Worm (Caenorhabditis elegans) whole organism, mixed stage, embryonic: ENCODE results near the gene T05A1.5.

Experiments
- M03D4.4 ChIP-seq: sonication (generic microtip); optimal IDR thresholded peaks from 2 replicates; lab custom pipeline; 2017; ENCODE audit warnings: mild to moderate bottlenecking, missing genetic modification characterization, missing compliant biosample characterization
- bed-3 ChIP-seq: fragments of 200-800 bp; sonication (Bioruptor generic); optimal IDR thresholded peaks from 3 replicates; lab custom pipeline; 2018; ENCODE audit warnings: mild to moderate bottlenecking, missing genetic modification characterization, moderate library complexity, missing compliant biosample characterization
- blmp-1 ChIP-seq: fragments of 150-350 bp; optimal IDR thresholded peaks from 2 replicates; lab custom pipeline; 2014; ENCODE audit warnings: missing biosample characterization, missing genetic modification characterization
- ceh-39 ChIP-seq: fragments of 150-350 bp; optimal IDR thresholded peaks from 2 replicates; lab custom pipeline; 2014; ENCODE audit warnings: missing biosample characterization, missing genetic modification characterization
- ceh-43 ChIP-seq: fragments of 200-800 bp; sonication (Bioruptor generic); optimal IDR thresholded peaks from 2 replicates; lab custom pipeline; 2018; ENCODE audit warnings: mild to moderate bottlenecking, missing genetic modification characterization, moderate library complexity, missing compliant biosample characterization
- ceh-83 ChIP-seq: fragments of 200-800 bp; sonication (Bioruptor generic); optimal IDR thresholded peaks from 2 replicates; lab custom pipeline; 2018; ENCODE audit warnings: mild to moderate bottlenecking, missing genetic modification characterization, missing compliant biosample characterization
- ces-1 ChIP-seq: fragments of 150-350 bp; optimal IDR thresholded peaks from 2 replicates; lab custom pipeline; 2014; ENCODE audit warnings: missing biosample characterization, missing genetic modification reagents, missing genetic modification characterization
- cnd-1 ChIP-seq: fragments of 200-800 bp; sonication (Bioruptor generic); optimal IDR thresholded peaks from 2 replicates; lab custom pipeline; 2018; ENCODE audit warnings: mild to moderate bottlenecking, missing genetic modification characterization, missing compliant biosample characterization
- drap-1 ChIP-seq: fragments of 200-800 bp; sonication (Bioruptor generic); optimal IDR thresholded peaks from 3 replicates; lab custom pipeline; 2018; ENCODE audit warnings: mild to moderate bottlenecking, missing genetic modification characterization, missing compliant biosample characterization
- elt-1 ChIP-seq: sonication (generic microtip); optimal IDR thresholded peaks from 2 replicates; lab custom pipeline; 2017; ENCODE audit warnings: missing genetic modification characterization, mild to moderate bottlenecking, missing compliant biosample characterization, antibody characterized with exemption, moderate library complexity, borderline replicate concordance; ENCODE audit not compliant: insufficient read depth
- elt-3 ChIP-seq: fragments of 150-350 bp; optimal IDR thresholded peaks from 2 replicates; lab custom pipeline; 2014; ENCODE audit warnings: missing biosample characterization, missing genetic modification characterization
- flh-1 ChIP-seq: fragments of 200-800 bp; sonication (Bioruptor generic); optimal IDR thresholded peaks from 2 replicates; lab custom pipeline; 2018; ENCODE audit warnings: mild to moderate bottlenecking, missing genetic modification characterization, moderate library complexity, missing compliant biosample characterization
- ham-2 ChIP-seq: fragments of 200-800 bp; sonication (Bioruptor generic); optimal IDR thresholded peaks from 2 replicates; lab custom pipeline; 2018; ENCODE audit warnings: mild to moderate bottlenecking, missing genetic modification characterization, missing compliant biosample characterization
- hlh-1 ChIP-seq: fragments of 150-350 bp; optimal IDR thresholded peaks from 2 replicates; lab custom pipeline; 2014; ENCODE audit warnings: missing biosample characterization, missing genetic modification reagents, missing genetic modification characterization
- lin-13 ChIP-seq: fragments of 150-350 bp; optimal IDR thresholded peaks from 2 replicates; lab custom pipeline; 2014; ENCODE audit warnings: missing biosample characterization, missing genetic modification characterization
- lin-32 ChIP-seq: fragments of 200-800 bp; sonication (Bioruptor generic); optimal IDR thresholded peaks from 2 replicates; lab custom pipeline; 2018; ENCODE audit warnings: mild to moderate bottlenecking, missing genetic modification characterization, missing compliant biosample characterization
- lsy-2 ChIP-seq: fragments of 150-350 bp; optimal IDR thresholded peaks from 2 replicates; lab custom pipeline; 2014; ENCODE audit warnings: missing biosample characterization, missing genetic modification characterization
- mab-5 ChIP-seq: fragments of 150-350 bp; optimal IDR thresholded peaks from 2 replicates; lab custom pipeline; 2014; ENCODE audit warnings: missing biosample characterization, missing genetic modification characterization
- mep-1 ChIP-seq: fragments of 150-350 bp; optimal IDR thresholded peaks from 2 replicates; lab custom pipeline; 2017; ENCODE audit warnings: missing biosample characterization, missing genetic modification reagents, missing genetic modification characterization, inconsistent platforms
- mls-2 ChIP-seq: sonication (generic microtip); optimal IDR thresholded peaks from 2 replicates; lab custom pipeline; 2016; ENCODE audit warnings: mild to moderate bottlenecking, missing genetic modification characterization, moderate library complexity, missing compliant biosample characterization
- nhr-12 ChIP-seq: fragments of 150-350 bp; optimal IDR thresholded peaks from 2 replicates; lab custom pipeline; 2014; ENCODE audit warnings: missing biosample characterization, missing genetic modification characterization
- nhr-2 ChIP-seq: fragments of 150-350 bp; optimal IDR thresholded peaks from 2 replicates; lab custom pipeline; 2014; ENCODE audit warnings: missing biosample characterization, missing genetic modification characterization
- nhr-237 ChIP-seq: fragments of 150-350 bp; optimal IDR thresholded peaks from 2 replicates; lab custom pipeline; 2014; ENCODE audit warnings: missing biosample characterization, missing genetic modification characterization
- nhr-28 ChIP-seq: fragments of 150-350 bp; optimal IDR thresholded peaks from 2 replicates; lab custom pipeline; 2014; ENCODE audit warnings: missing biosample characterization, missing genetic modification characterization
- nhr-76 ChIP-seq: sonication (generic microtip); optimal IDR thresholded peaks from 2 replicates; lab custom pipeline; 2017; ENCODE audit warnings: missing biosample characterization, missing genetic modification characterization
- pha-4 ChIP-seq: fragments of 150-350 bp; optimal IDR thresholded peaks from 2 replicates; lab custom pipeline; 2018; ENCODE audit warnings: missing biosample characterization, missing genetic modification reagents, missing genetic modification characterization
- sem-2 ChIP-seq: fragments of 200-800 bp; sonication (Bioruptor generic); optimal IDR thresholded peaks from 2 replicates; lab custom pipeline; 2018; ENCODE audit warnings: mild to moderate bottlenecking, missing genetic modification characterization, missing compliant biosample characterization
- sptf-1 ChIP-seq: sonication (generic microtip); optimal IDR thresholded peaks from 2 replicates; lab custom pipeline; 2017; ENCODE audit warnings: mild to moderate bottlenecking, missing genetic modification characterization, moderate library complexity, missing compliant biosample characterization
- unc-120 ChIP-seq: sonication (generic microtip); optimal IDR thresholded peaks from 2 replicates; lab custom pipeline; 2017; ENCODE audit warnings: missing genetic modification characterization, missing compliant biosample characterization; ENCODE audit not compliant: poor library complexity, severe bottlenecking
- unc-39 ChIP-seq: fragments of 150-350 bp; optimal IDR thresholded peaks from 2 replicates; lab custom pipeline; 2014; ENCODE audit warnings: missing biosample characterization, missing genetic modification characterization
- unc-62 ChIP-seq: fragments of 150-350 bp; optimal IDR thresholded peaks from 2 replicates; lab custom pipeline; 2014; ENCODE audit warnings: missing biosample characterization, missing genetic modification reagents, missing genetic modification characterization
- zip-8 ChIP-seq: fragments of 150-350 bp; optimal IDR thresholded peaks from 2 replicates; lab custom pipeline; 2014; ENCODE audit warnings: missing biosample characterization, missing genetic modification characterization
- ztf-11 ChIP-seq: fragments of 150-350 bp; optimal IDR thresholded peaks from 2 replicates; lab custom pipeline; 2014; ENCODE audit warnings: missing biosample characterization, missing genetic modification characterization

Gene T05A1.5

ce11 chrIV:9525682-9526416 is 20.2 kb upstream of the T05A1.5 start, which contains the start of gene elo-1:
TSS of gene elo-1 (plus strand) at chrIV:9526366.
- TF ChIP-seq ceh-39 (tag; lab: Kevin White, UChicago): no peak
- TF ChIP-seq hlh-1: peak; percentile 10
- TF ChIP-seq, all 35 proteins: peak for 1

- TF ChIP-seq elt-1 (tag; lab: Kevin White, UChicago): no peak
- no peak for TF ChIP-seq sptf-1 (tag; lab: Kevin White, UChicago)
- no peak for TF ChIP-seq cnd-1 (tag; lab: Kevin White, UChicago)
- TF ChIP-seq mls-2: no peak
- no peak for TF ChIP-seq nhr-76 (tag; lab: Kevin White, UChicago)
- TF ChIP-seq unc-39 (tag; lab: Kevin White, UChicago): no peak
- no peak for TF ChIP-seq drap-1 (GFP tag; lab: Kevin White, UChicago)
- no peak for TF ChIP-seq lin-32 (GFP tag; lab: Kevin White, UChicago)
- TF ChIP-seq ztf-11 (tag; lab: Kevin White, UChicago): no peak
- TF ChIP-seq pha-4: no peak
- no peak for TF ChIP-seq ces-1 (GFP tag; lab: Kevin White, UChicago)
- no peak for TF ChIP-seq ceh-39 (tag; lab: Kevin White, UChicago)
- no peak for TF ChIP-seq ham-2
- TF ChIP-seq flh-1: no peak
Observed at ce11 chrIV:9527002-9527401, 19.1 kb upstream of the T05A1.5 start.

DNA sequence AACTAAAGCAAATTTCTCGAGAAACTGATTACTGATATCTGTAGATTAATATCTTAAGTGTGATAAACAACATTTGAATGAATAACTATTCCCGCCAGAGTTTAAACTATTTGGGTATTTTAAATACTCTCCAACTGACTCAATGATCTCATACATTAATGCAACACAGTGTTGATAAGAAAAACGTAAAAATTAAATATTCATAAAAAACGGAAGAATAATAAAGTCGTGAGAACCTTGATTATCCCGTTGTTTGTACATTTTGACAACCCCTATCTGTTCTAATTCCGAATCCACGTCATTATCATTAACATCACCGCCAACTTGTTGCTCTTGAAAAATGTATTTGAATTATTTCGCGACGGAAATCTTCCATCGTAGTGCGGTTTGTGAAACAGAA is 16.4 kb upstream of the T05A1.5 start, which contains the start of gene elo-7:
TSS of gene elo-7 (plus strand) at position 301 of the 400 bp plus-strand sequence.
- no peak for TF ChIP-seq mab-5 (tag; lab: Kevin White, UChicago)
- no peak for TF ChIP-seq nhr-2 (tag; lab: Kevin White, UChicago)
- no peak for TF ChIP-seq nhr-76 (tag; lab: Kevin White, UChicago)

ce11 chrIV:9530768-9531167 is 15.3 kb upstream of the T05A1.5 start:
- TF ChIP-seq sptf-1 (tag; lab: Kevin White, UChicago) (no peak), M03D4.4 (no peak), nhr-28 (tag; lab: Kevin White, UChicago) (no peak), mep-1 (tag; lab: Kevin White, UChicago) (no peak), pha-4 (no peak), lin-13 (tag; lab: Kevin White, UChicago) (no peak), mls-2 (no peak), unc-62 (GFP tag; lab: Kevin White, UChicago) (no peak), flh-1 (no peak), ces-1 (GFP tag; lab: Kevin White, UChicago) (no peak), elt-3 (tag; lab: Kevin White, UChicago) (no peak)
- TF ChIP-seq, all 35 proteins: peak for 0

DNA sequence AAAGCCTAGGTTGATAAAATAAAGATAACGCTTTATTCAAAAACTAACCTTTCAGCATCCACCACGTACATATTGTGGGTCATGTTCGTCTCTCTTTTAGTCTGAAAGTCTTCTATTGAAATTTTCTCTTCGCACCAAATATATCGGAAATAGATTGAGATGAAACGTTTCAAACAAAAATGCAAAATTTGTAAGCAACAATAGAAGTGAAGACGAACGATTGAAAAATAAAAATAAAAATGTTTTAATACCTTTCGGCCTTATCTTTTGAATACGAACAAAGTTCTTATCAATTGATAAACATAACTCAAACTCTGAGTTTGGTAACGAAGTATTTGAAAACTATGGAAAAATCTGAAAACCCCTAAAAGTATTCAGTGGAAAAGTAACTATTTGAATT is 13.0 kb upstream of the T05A1.5 start, which contains the start of gene F56H11.2:
TSS of gene F56H11.2 (minus strand) at position 101 of the 400 bp plus-strand sequence.
- no peak for TF ChIP-seq drap-1 (GFP tag; lab: Kevin White, UChicago)
- no peak for TF ChIP-seq lsy-2 (tag; lab: Kevin White, UChicago)
- no peak for TF ChIP-seq ceh-83 (GFP tag; lab: Kevin White, UChicago)
- no peak for TF ChIP-seq mep-1 (tag; lab: Kevin White, UChicago)
- no peak for TF ChIP-seq ztf-11 (tag; lab: Kevin White, UChicago)
- TF ChIP-seq sptf-1 (tag; lab: Kevin White, UChicago): no peak
- no peak for TF ChIP-seq elt-1 (tag; lab: Kevin White, UChicago)
- TF ChIP-seq flh-1: no peak
- no peak for TF ChIP-seq mls-2
- no peak for TF ChIP-seq nhr-28 (tag; lab: Kevin White, UChicago)
- TF ChIP-seq sem-2 (GFP tag; lab: Kevin White, UChicago): no peak
- TF ChIP-seq zip-8 (tag; lab: Kevin White, UChicago): no peak
- TF ChIP-seq ham-2: no peak
- no peak for TF ChIP-seq ceh-39 (tag; lab: Kevin White, UChicago)
- TF ChIP-seq unc-39 (tag; lab: Kevin White, UChicago): no peak
- TF ChIP-seq, all 35 proteins: peak for 0

- no peak for TF ChIP-seq unc-120
- no peak for TF ChIP-seq zip-8 (tag; lab: Kevin White, UChicago)
- no peak for TF ChIP-seq cnd-1 (tag; lab: Kevin White, UChicago)
- no peak for TF ChIP-seq drap-1 (GFP tag; lab: Kevin White, UChicago)
- TF ChIP-seq ztf-11 (tag; lab: Kevin White, UChicago): no peak
- no peak for TF ChIP-seq hlh-1
- no peak for TF ChIP-seq nhr-237
- TF ChIP-seq ces-1 (GFP tag; lab: Kevin White, UChicago): no peak
- no peak for TF ChIP-seq ceh-83 (GFP tag; lab: Kevin White, UChicago)
- no peak for TF ChIP-seq elt-3 (tag; lab: Kevin White, UChicago)
- no peak for TF ChIP-seq lsy-2 (tag; lab: Kevin White, UChicago)
- no peak for TF ChIP-seq ceh-43 (GFP tag; lab: Kevin White, UChicago)
- TF ChIP-seq blmp-1 (tag; lab: Kevin White, UChicago): no peak
- no peak for TF ChIP-seq nhr-12 (tag; lab: Kevin White, UChicago)
- no peak for TF ChIP-seq lin-32 (GFP tag; lab: Kevin White, UChicago)
- TF ChIP-seq elt-1 (tag; lab: Kevin White, UChicago): no peak
- TF ChIP-seq flh-1: no peak
- no peak for TF ChIP-seq pha-4
- TF ChIP-seq bed-3 (GFP tag; lab: Kevin White, UChicago): no peak
- no peak for TF ChIP-seq M03D4.4
Observed at ce11 chrIV:9534342-9534741, 11.7 kb upstream of the T05A1.5 start.
